Fruit fly (Drosophila melanogaster): ENCODE results near the gene SecS.

DNA sequence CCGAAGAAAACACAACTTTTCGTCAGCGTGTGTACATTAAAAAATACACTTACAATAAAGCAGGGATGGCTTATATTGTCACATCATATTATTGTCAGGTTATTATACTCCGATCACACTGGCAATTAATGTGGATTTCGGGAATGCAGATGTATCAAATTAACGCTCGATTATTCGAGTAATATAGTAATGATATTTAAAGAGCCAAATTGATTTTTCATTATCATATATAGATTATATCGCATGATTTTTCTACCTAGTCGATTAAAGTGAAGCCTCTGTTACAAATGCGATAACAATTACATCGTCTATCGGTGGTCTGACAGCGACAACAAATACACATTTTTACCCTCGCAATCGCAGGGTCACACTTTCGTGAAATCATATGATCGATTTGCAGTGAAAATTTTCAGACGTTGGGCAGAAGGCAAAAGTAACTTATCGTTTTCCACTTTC lies 9.8 kb upstream of the SecS start, which contains the start of the genes noi and Vha26:
- TF ChIP-seq ttk (optimal IDR thresholded peaks at IDR 0.05) (no peak), Sin3A (optimal IDR thresholded peaks at IDR 0.05) (no peak), psq (optimal IDR thresholded peaks at IDR 0.05) (no peak), h (optimal IDR thresholded peaks at IDR 0.05) (no peak), Myc (optimal IDR thresholded peaks at IDR 0.05) (no peak), insv (optimal IDR thresholded peaks at IDR 0.05) (no peak)
